Worm (Caenorhabditis elegans) whole organism, L1 larva: ENCODE measurements around the gene F23B12.1.
A peak's percentile ranks its signal among the peaks of the same experiment; 100 is the strongest.

Source experiments
- C16A3.4 ChIP-seq: fragments of 150-350 bp; optimal IDR thresholded peaks from 2 replicates; lab custom pipeline; 2014; ENCODE audit warnings: missing biosample characterization, missing genetic modification characterization
- C34B4.2 ChIP-seq: sonication (generic microtip); optimal IDR thresholded peaks from 2 replicates; lab custom pipeline; 2017; ENCODE audit warnings: mild to moderate bottlenecking, missing genetic modification characterization, missing compliant biosample characterization
- blmp-1 ChIP-seq: fragments of 150-350 bp; optimal IDR thresholded peaks from 2 replicates; lab custom pipeline; 2014; ENCODE audit warnings: missing biosample characterization, missing genetic modification characterization
- ceh-8 ChIP-seq: fragments of 200-800 bp; sonication (Bioruptor generic); optimal IDR thresholded peaks from 2 replicates; lab custom pipeline; 2018; ENCODE audit warnings: mild to moderate bottlenecking, missing genetic modification characterization, moderate library complexity, missing compliant biosample characterization
- ceh-82 ChIP-seq, 3 experiments: fragments of 150-350 bp in 1 of 3; sonication (generic microtip) in 2 of 3; optimal IDR thresholded peaks; 2 replicates each; lab custom pipeline; 2014 to 2017; ENCODE audit warnings: missing biosample characterization in 3 of 3, missing genetic modification characterization in 3 of 3
- ceh-90 ChIP-seq: sonication (generic microtip); optimal IDR thresholded peaks from 2 replicates; lab custom pipeline; 2016; ENCODE audit warnings: missing genetic modification characterization, missing compliant biosample characterization
- dpl-1 ChIP-seq, 3 experiments: fragments of 150-350 bp in 2 of 3; sonication (generic microtip) in 1 of 3; optimal IDR thresholded peaks; 2 replicates each; lab custom pipeline; 2014 to 2017; ENCODE audit warnings: missing biosample characterization in 3 of 3, missing genetic modification characterization in 3 of 3, missing genetic modification reagents in 3 of 3
- efl-1 ChIP-seq, 4 experiments: fragments of 150-350 bp; optimal IDR thresholded peaks in 3 of 4; peaks in 1 of 4; 1 replicate in 1 of 4; 2 replicates in 3 of 4; lab custom pipeline; 2014; ENCODE audit warnings: missing biosample characterization in 2 of 4, missing genetic modification characterization in 2 of 4, missing genetic modification reagents in 2 of 4
- egl-13 ChIP-seq: sonication (generic microtip); optimal IDR thresholded peaks from 2 replicates; lab custom pipeline; 2016; ENCODE audit warnings: missing genotype, missing genetic modification reagents, missing genetic modification characterization, missing compliant biosample characterization
- egl-27 ChIP-seq, 2 experiments: fragments of 150-350 bp in 1 of 2; sonication (generic microtip); optimal IDR thresholded peaks; 3 replicates each; lab custom pipeline; 2017 to 2018; ENCODE audit warnings: missing biosample characterization in 2 of 2, missing genetic modification characterization in 2 of 2, missing genetic modification reagents in 2 of 2
- fkh-8 ChIP-seq: sonication (generic microtip); optimal IDR thresholded peaks from 2 replicates; lab custom pipeline; 2016; ENCODE audit warnings: mild to moderate bottlenecking, missing genetic modification characterization, missing compliant biosample characterization
- fos-1 ChIP-seq: fragments of 150-350 bp; optimal IDR thresholded peaks from 2 replicates; lab custom pipeline; 2014; ENCODE audit warnings: missing biosample characterization, missing genetic modification characterization
- grh-1 ChIP-seq: fragments of 200-800 bp; sonication (Bioruptor generic); IDR thresholded peaks from 2 replicates; pipeline ENCODE4 v1.3.6; 2022; ENCODE audit warnings: missing genetic modification reagents, missing genetic modification characterization, missing compliant biosample characterization
- hlh-4 ChIP-seq: sonication (generic microtip); optimal IDR thresholded peaks from 2 replicates; lab custom pipeline; 2016; ENCODE audit warnings: mild to moderate bottlenecking, missing genetic modification characterization, missing compliant biosample characterization
- isw-1 ChIP-seq: fragments of 200-800 bp; sonication (Bioruptor generic); IDR thresholded peaks from 2 replicates; pipeline ENCODE4 v1.3.6; 2022; ENCODE audit warnings: missing genetic modification characterization, missing compliant biosample characterization
- jun-1 ChIP-seq: fragments of 150-350 bp; optimal IDR thresholded peaks from 2 replicates; lab custom pipeline; 2014; ENCODE audit warnings: missing biosample characterization, missing genetic modification reagents, missing genetic modification characterization
- lin-35 ChIP-seq, 2 experiments: fragments of 150-350 bp; optimal IDR thresholded peaks; 2 replicates each; lab custom pipeline; 2014; ENCODE audit warnings: missing biosample characterization in 2 of 2, missing genetic modification characterization in 2 of 2, missing genetic modification reagents in 2 of 2
- lin-39 ChIP-seq: fragments of 150-350 bp; optimal IDR thresholded peaks from 2 replicates; lab custom pipeline; 2014; ENCODE audit warnings: missing biosample characterization, missing genetic modification reagents, missing genetic modification characterization
- lsy-2 ChIP-seq, 2 experiments: fragments of 150-350 bp; optimal IDR thresholded peaks; 2 replicates each; lab custom pipeline; 2014; ENCODE audit warnings: missing biosample characterization in 2 of 2, missing genetic modification characterization in 2 of 2
- mdl-1 ChIP-seq, 2 experiments: fragments of 150-350 bp; optimal IDR thresholded peaks; 2 replicates each; lab custom pipeline; 2014 to 2017; ENCODE audit warnings: missing biosample characterization in 2 of 2, missing genetic modification characterization in 2 of 2, inconsistent platforms in 1 of 2
- mef-2 ChIP-seq: fragments of 150-350 bp; optimal IDR thresholded peaks from 2 replicates; lab custom pipeline; 2014; ENCODE audit warnings: missing biosample characterization, missing genetic modification characterization
- nhr-11 ChIP-seq: fragments of 150-350 bp; optimal IDR thresholded peaks from 2 replicates; lab custom pipeline; 2014; ENCODE audit warnings: missing biosample characterization, missing genetic modification characterization
- nhr-47 ChIP-seq: sonication (generic microtip); optimal IDR thresholded peaks from 2 replicates; lab custom pipeline; 2016; ENCODE audit warnings: mild to moderate bottlenecking, missing genetic modification characterization, moderate library complexity, missing compliant biosample characterization
- nhr-77 ChIP-seq: fragments of 150-350 bp; optimal IDR thresholded peaks from 2 replicates; lab custom pipeline; 2014; ENCODE audit warnings: missing biosample characterization, missing genetic modification characterization
- nhr-85 ChIP-seq: sonication (generic microtip); peaks from one replicate; lab custom pipeline; 2016; ENCODE audit warnings: missing genetic modification characterization, inconsistent platforms, missing compliant biosample characterization
- nhr-90 ChIP-seq: sonication (generic microtip); optimal IDR thresholded peaks from 2 replicates; lab custom pipeline; 2016; ENCODE audit warnings: mild to moderate bottlenecking, missing genetic modification characterization, missing compliant biosample characterization; ENCODE audit not compliant: poor library complexity
- rnt-1 ChIP-seq: sonication (generic microtip); optimal IDR thresholded peaks from 2 replicates; lab custom pipeline; 2016; ENCODE audit warnings: mild to moderate bottlenecking, missing genetic modification characterization, moderate library complexity, missing compliant biosample characterization
- sup-37 ChIP-seq: fragments of 200-800 bp; sonication (Bioruptor generic); optimal IDR thresholded peaks from 2 replicates; lab custom pipeline; 2018; ENCODE audit warnings: mild to moderate bottlenecking, missing genetic modification characterization, missing compliant biosample characterization
- swsn-7 ChIP-seq: sonication (generic microtip); optimal IDR thresholded peaks from 2 replicates; lab custom pipeline; 2016; ENCODE audit warnings: missing genetic modification characterization, missing compliant biosample characterization
- tbx-2 ChIP-seq: sonication (generic microtip); optimal IDR thresholded peaks from 2 replicates; lab custom pipeline; 2016; ENCODE audit warnings: missing genetic modification characterization, missing compliant biosample characterization
- unc-130 ChIP-seq: fragments of 150-350 bp; optimal IDR thresholded peaks from 2 replicates; lab custom pipeline; 2017; ENCODE audit warnings: missing biosample characterization, missing genetic modification characterization, inconsistent platforms
- unc-62 ChIP-seq: fragments of 150-350 bp; optimal IDR thresholded peaks from 2 replicates; lab custom pipeline; 2014; ENCODE audit warnings: missing biosample characterization, missing genetic modification reagents, missing genetic modification characterization
- unc-98 ChIP-seq: fragments of 200-800 bp; sonication (Bioruptor generic); IDR thresholded peaks from 2 replicates; pipeline ENCODE4 v1.3.6; 2022; ENCODE audit warnings: missing genetic modification characterization, missing compliant biosample characterization
- xbp-1 ChIP-seq: sonication (generic microtip); optimal IDR thresholded peaks from 2 replicates; lab custom pipeline; 2016; ENCODE audit warnings: missing genetic modification characterization, missing compliant biosample characterization
- zip-4 ChIP-seq: fragments of 200-800 bp; sonication (Bioruptor generic); optimal IDR thresholded peaks from 2 replicates; lab custom pipeline; 2018; ENCODE audit warnings: mild to moderate bottlenecking, missing genetic modification characterization, moderate library complexity, missing compliant biosample characterization
- ztf-4 ChIP-seq: fragments of 150-350 bp; optimal IDR thresholded peaks from 2 replicates; lab custom pipeline; 2014; ENCODE audit warnings: missing biosample characterization, missing genetic modification characterization

The F23B12.1 gene

DNA sequence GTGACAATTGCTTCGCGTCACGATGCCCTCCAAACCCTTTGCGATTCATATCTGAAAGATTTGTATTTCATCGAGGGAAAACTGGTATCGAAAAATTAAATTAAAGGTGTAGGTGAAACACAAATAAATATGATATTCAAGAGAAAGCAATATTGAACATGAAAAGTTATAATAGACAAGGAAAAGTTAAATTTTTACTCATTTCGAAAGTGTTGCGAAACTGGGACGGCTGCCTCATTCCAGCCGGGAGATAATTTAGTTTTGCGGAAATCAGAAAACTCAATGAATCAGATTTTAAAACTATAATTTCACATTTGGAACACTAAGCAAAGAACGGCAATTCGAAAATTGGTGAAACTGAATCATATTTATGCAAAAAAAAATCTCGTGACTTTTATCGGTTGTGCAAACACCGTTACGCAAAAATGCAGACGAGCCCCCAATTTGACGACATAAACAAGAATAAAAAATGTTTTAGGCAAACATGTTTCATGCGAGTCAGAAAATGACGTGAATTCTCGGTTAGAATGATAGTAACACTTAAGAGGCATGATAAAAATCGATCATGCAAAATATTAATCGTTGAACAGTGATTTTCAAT, 13.9 kb upstream of the F23B12.1 start, which contains the start of the genes nxf-1 and C15H11.11 (continued):
- no peak for TF ChIP-seq ztf-4 (tag; lab: Kevin White, UChicago)
- TF ChIP-seq xbp-1 = peak; percentile 76
- TF ChIP-seq lin-35 (GFP tag; optimal IDR thresholded peaks at IDR 0.05; lab: Kevin White, UChicago) = peak; percentile 63 to 79
- TF ChIP-seq unc-130 (tag; lab: Kevin White, UChicago) = peak; percentile 65
- peak; percentile 79 for TF ChIP-seq nhr-85 (tag; lab: Kevin White, UChicago)
- TF ChIP-seq dpl-1 (GFP tag; optimal IDR thresholded peaks at IDR 0.05; lab: Kevin White, UChicago) = peak; percentile 59 to 78 (median 77)
- TF ChIP-seq lsy-2 (tag; optimal IDR thresholded peaks at IDR 0.05; lab: Kevin White, UChicago) = peak; percentile 78 to 79
- peak; percentile 50 for TF ChIP-seq jun-1 (tag; lab: Kevin White, UChicago)
- TF ChIP-seq C34B4.2 = no peak
- TF ChIP-seq zip-4 (GFP tag; lab: Kevin White, UChicago) = peak; percentile 68
- peak; percentile 37; the same call in 1 of the 2 replicates for TF ChIP-seq isw-1
- TF ChIP-seq nhr-47 (tag; lab: Kevin White, UChicago) = peak; percentile 85
- peak; percentile 22 for TF ChIP-seq nhr-11
- TF ChIP-seq blmp-1 (tag; lab: Kevin White, UChicago) = peak; percentile 60
- no peak for TF ChIP-seq hlh-4 (tag; lab: Kevin White, UChicago)
- peak; percentile 74 for TF ChIP-seq tbx-2 (tag; lab: Kevin White, UChicago)
- TF ChIP-seq efl-1 (optimal IDR thresholded peaks at IDR 0.05; lab: Kevin White, UChicago) = peak; percentile 69 to 77
- peak; percentile 75 to 97 for TF ChIP-seq efl-1 (GFP tag; optimal IDR thresholded peaks at IDR 0.05 in 1 of 2; lab: Kevin White, UChicago)
- TF ChIP-seq C16A3.4 = peak; percentile 62
- TF ChIP-seq sup-37 (GFP tag; lab: Kevin White, UChicago) = peak; percentile 17
- TF ChIP-seq fkh-8 = peak; percentile 24
- TF ChIP-seq mdl-1 (tag; optimal IDR thresholded peaks at IDR 0.05; lab: Kevin White, UChicago) = peak in 1 of 2 experiments; percentile 74
- no peak for TF ChIP-seq ceh-90
- TF ChIP-seq rnt-1 (tag; lab: Kevin White, UChicago) = peak; percentile 68
- peak; percentile 80 for TF ChIP-seq swsn-7 (tag; lab: Kevin White, UChicago)
- TF ChIP-seq egl-13 = peak; percentile 4
- 0 out of 2 replicates have a peak, but pooled peaks have one; percentile 9 for TF ChIP-seq unc-98
- TF ChIP-seq nhr-77 (tag; lab: Kevin White, UChicago) = no peak
- TF ChIP-seq lin-39 (tag; lab: Kevin White, UChicago) = peak; percentile 57
- TF ChIP-seq ceh-8 = peak; percentile 0
- peak; percentile 79 for TF ChIP-seq nhr-90 (tag; lab: Kevin White, UChicago)
- TF ChIP-seq mef-2 (tag; lab: Kevin White, UChicago) = no peak
- TF ChIP-seq ceh-82 (tag; optimal IDR thresholded peaks at IDR 0.05; lab: Kevin White, UChicago) = peak; percentile 50 to 64 (median 51)
- TF ChIP-seq fos-1 = peak; percentile 11
- TF ChIP-seq egl-27 (tag; optimal IDR thresholded peaks at IDR 0.05; lab: Kevin White, UChicago) = no peak
- TF ChIP-seq, all 84 proteins: peak for 47

ce11 chrV:14417735-14418134, 11.2 kb upstream of the F23B12.1 start, which contains the start of the genes nxf-2 and set-31:
nxf-2 (minus strand) TSS chrV:14417835.
set-31 (plus strand) TSS chrV:14417903.
- TF ChIP-seq lsy-2 (tag; optimal IDR thresholded peaks at IDR 0.05; lab: Kevin White, UChicago) (peak in 1 of 2 experiments; percentile 12), mdl-1 (tag; optimal IDR thresholded peaks at IDR 0.05; lab: Kevin White, UChicago) (no peak)

ce11 chrV:14419855-14420254, 9.1 kb upstream of the F23B12.1 start:
- no peak for TF ChIP-seq nhr-90 (tag; lab: Kevin White, UChicago)
- no peak for TF ChIP-seq isw-1
- TF ChIP-seq hlh-4 (tag; lab: Kevin White, UChicago) = no peak
- TF ChIP-seq efl-1 (optimal IDR thresholded peaks at IDR 0.05; lab: Kevin White, UChicago) = no peak
- peak in 1 of 2 experiments; percentile 34 for TF ChIP-seq efl-1 (GFP tag; optimal IDR thresholded peaks at IDR 0.05 in 1 of 2; lab: Kevin White, UChicago)
- TF ChIP-seq mef-2 (tag; lab: Kevin White, UChicago) = no peak
- TF ChIP-seq grh-1 (GFP tag; lab: Robert Waterston, UW) = no peak
- TF ChIP-seq unc-62 = no peak
- no peak for TF ChIP-seq blmp-1 (tag; lab: Kevin White, UChicago)
- TF ChIP-seq, all 84 proteins: peak for 1
